Worm (Caenorhabditis elegans) whole organism, late embryonic: ENCODE results near the gene jmjd-3.1.
"Not testable (repeated sequence)": the region's sequence is repeated elsewhere in the genome, so short reads cannot be mapped to it uniquely, and the experiment has no call there.

Source experiments
- ceh-14 ChIP-seq: sonication (generic microtip); optimal IDR thresholded peaks from 2 replicates; lab custom pipeline; 2016; ENCODE audit warnings: missing genotype, missing genetic modification characterization, missing compliant biosample characterization
- ceh-2 ChIP-seq: sonication (generic microtip); optimal IDR thresholded peaks from 2 replicates; lab custom pipeline; 2016; ENCODE audit warnings: missing genotype, missing genetic modification characterization, missing compliant biosample characterization
- dmd-4 ChIP-seq: sonication (generic microtip); optimal IDR thresholded peaks from 2 replicates; lab custom pipeline; 2016; ENCODE audit warnings: borderline replicate concordance, missing genetic modification characterization, missing compliant biosample characterization
- hlh-15 ChIP-seq: sonication (generic microtip); optimal IDR thresholded peaks from 2 replicates; lab custom pipeline; 2016; ENCODE audit warnings: missing genetic modification characterization, missing compliant biosample characterization
- hlh-6 ChIP-seq: sonication (generic microtip); optimal IDR thresholded peaks from 2 replicates; lab custom pipeline; 2016; ENCODE audit warnings: missing genotype, missing genetic modification characterization, missing compliant biosample characterization

ce11 chrX:8610606-8611005 lies 39.8 kb downstream of the jmjd-3.1 start, which contains the start of gene K01A12.4:
- not testable (repeated sequence) for TF ChIP-seq hlh-15 (tag; lab: Kevin White, UChicago); hlh-6; ceh-14; ceh-2 (tag; lab: Kevin White, UChicago); dmd-4 (tag; lab: Kevin White, UChicago)
